Fruit fly (Drosophila melanogaster) whole organism, pupa: Measurements from ENCODE around the gene RpS2.

Source experiments
- CG32121 ChIP-seq: fragments of 200-800 bp; sonication (Bioruptor generic); IDR thresholded peaks from 2 replicates; pipeline ENCODE4 v1.3.6; 2022; ENCODE audit warnings: missing biosample characterization, missing genetic modification characterization
- EcR ChIP-seq: fragments of 200-800 bp; sonication (Bioruptor generic); optimal IDR thresholded peaks from 3 replicates; lab custom pipeline; 2019; ENCODE audit warnings: missing biosample characterization, missing genetic modification characterization, mild to moderate bottlenecking, moderate library complexity, missing genetic modification reagents
- Snoo ChIP-seq: fragments of 200-800 bp; sonication (Bioruptor generic); optimal IDR thresholded peaks from 3 replicates; lab custom pipeline; 2017; ENCODE audit warnings: missing biosample characterization, mild to moderate bottlenecking, missing genetic modification characterization, inconsistent platforms
- fd96Ca ChIP-seq: fragments of 200-800 bp; sonication (Bioruptor generic); IDR thresholded peaks from 3 replicates; pipeline ENCODE4 v1.3.6; 2022; ENCODE audit warnings: missing biosample characterization, missing genetic modification characterization

- TF ChIP-seq fd96Ca (GFP tag; lab: Robert Waterston, UW) (no peak), EcR (GFP tag; lab: Kevin White, UChicago) (no peak), Snoo (tag; lab: Kevin White, UChicago) (no peak), CG32121 (no peak)
Observed at dm6 chr2L:9894193-9894592, 3.2 kb downstream of the RpS2 start.
